Worm (Caenorhabditis elegans): ENCODE results near the gene R04F11.3.

ce11 chrV:12337894-12338293 lies 20.9 kb upstream of the R04F11.3 start, which contains the start of gene twk-13:
- no peak for TF ChIP-seq unc-3 (GFP tag; conservative IDR thresholded peaks at IDR 0.05)
- no peak for TF ChIP-seq unc-3 (tag; optimal IDR thresholded peaks at IDR 0.05)
- no peak for TF ChIP-seq dmd-4 (tag; optimal IDR thresholded peaks at IDR 0.05; ENCODE audit: borderline replicate concordance)
- TF ChIP-seq ceh-24 (tag; optimal IDR thresholded peaks at IDR 0.05): no peak
- no peak for TF ChIP-seq ceh-2 (tag; optimal IDR thresholded peaks at IDR 0.05)
- no peak for TF ChIP-seq nhr-232 (tag; optimal IDR thresholded peaks at IDR 0.05)
- no peak for TF ChIP-seq ceh-9 (tag; optimal IDR thresholded peaks at IDR 0.05)
- TF ChIP-seq ama-1 (optimal IDR thresholded peaks at IDR 0.05): no peak
- no peak for TF ChIP-seq ahr-1 (tag; optimal IDR thresholded peaks at IDR 0.05)
- TF ChIP-seq ceh-48 (tag; optimal IDR thresholded peaks at IDR 0.05): no peak
- no peak for TF ChIP-seq nfya-1 (tag; optimal IDR thresholded peaks at IDR 0.05)
- TF ChIP-seq pqm-1 (tag; optimal IDR thresholded peaks at IDR 0.05): no peak
- TF ChIP-seq fkh-6 (tag; optimal IDR thresholded peaks at IDR 0.05): no peak

Data from whole organism, late embryonic.